Worm (Caenorhabditis elegans): ENCODE data around the gene polq-1.

The polq-1 gene

DNA sequence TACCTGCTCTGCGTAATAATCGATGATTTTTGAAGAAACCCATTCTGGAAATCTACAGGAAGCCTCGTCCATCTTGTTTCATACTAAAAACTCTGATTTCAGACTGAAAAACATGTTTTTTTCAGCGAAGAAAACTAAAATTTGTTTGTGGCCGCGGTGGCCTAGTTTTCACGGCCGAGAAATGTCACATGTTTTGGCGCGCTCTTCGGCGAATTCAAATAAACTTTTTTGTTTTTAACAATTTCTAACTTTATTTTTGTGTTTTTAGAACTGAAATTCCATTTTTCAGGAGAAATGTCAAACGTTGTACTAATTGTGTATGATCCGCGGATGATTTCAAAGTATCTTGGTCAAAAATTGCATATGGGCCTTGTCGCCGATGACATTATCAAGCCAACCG lies at the start of gene polq-1, which contains the start of gene him-10:
Gene polq-1, minus strand, starts transcription at position 190 of the 400 bp plus-strand sequence.
Gene him-10, plus strand, starts transcription at position 290 of the 400 bp plus-strand sequence.
- TF ChIP-seq pha-2 (tag; optimal IDR thresholded peaks at IDR 0.05), result no peak
- TF ChIP-seq ceh-31 (tag; optimal IDR thresholded peaks at IDR 0.05), result peak; percentile 43
- no peak for TF ChIP-seq elt-4 (tag; optimal IDR thresholded peaks at IDR 0.05)
- no peak for TF ChIP-seq pag-3 (tag; optimal IDR thresholded peaks at IDR 0.05; ENCODE audit: borderline replicate concordance)
- TF ChIP-seq pax-1 (tag; optimal IDR thresholded peaks at IDR 0.05), result no peak
- no peak for TF ChIP-seq ceh-18 (tag; optimal IDR thresholded peaks at IDR 0.05)
- no peak for TF ChIP-seq nhr-232 (tag; optimal IDR thresholded peaks at IDR 0.05)
- no peak for TF ChIP-seq dve-1 (tag; optimal IDR thresholded peaks at IDR 0.05)
- peak; percentile 33 for TF ChIP-seq ceh-2 (tag; optimal IDR thresholded peaks at IDR 0.05)
- no peak for TF ChIP-seq K09A11.1 (tag; optimal IDR thresholded peaks at IDR 0.05; ENCODE audit: insufficient read depth)
- TF ChIP-seq sox-4 (tag; optimal IDR thresholded peaks at IDR 0.05), result no peak
- TF ChIP-seq ceh-14 (tag; optimal IDR thresholded peaks at IDR 0.05), result no peak
- TF ChIP-seq ets-4 (tag; optimal IDR thresholded peaks at IDR 0.05), result peak; percentile 73
- TF ChIP-seq nhr-11 (tag; optimal IDR thresholded peaks at IDR 0.05), result no peak
- TF ChIP-seq tbx-7 (tag; optimal IDR thresholded peaks at IDR 0.05), result peak; percentile 65
- TF ChIP-seq ceh-48 (tag; optimal IDR thresholded peaks at IDR 0.05), result no peak
- TF ChIP-seq ztf-16 (tag; optimal IDR thresholded peaks at IDR 0.05), result no peak
- TF ChIP-seq mec-3 (tag; optimal IDR thresholded peaks at IDR 0.05; ENCODE audit: borderline replicate concordance), result no peak
- no peak for TF ChIP-seq ceh-24 (tag; optimal IDR thresholded peaks at IDR 0.05)
- no peak for TF ChIP-seq eyg-1 (tag; optimal IDR thresholded peaks at IDR 0.05)
- no peak for TF ChIP-seq fkh-6 (tag; optimal IDR thresholded peaks at IDR 0.05)
- TF ChIP-seq npax-4 (tag; optimal IDR thresholded peaks at IDR 0.05), result no peak
- TF ChIP-seq pha-4 (tag; optimal IDR thresholded peaks at IDR 0.05), result no peak
- peak; percentile 20 for TF ChIP-seq rnt-1 (tag; optimal IDR thresholded peaks at IDR 0.05)
- peak; percentile 50 for TF ChIP-seq tbx-2 (tag; optimal IDR thresholded peaks at IDR 0.05)
- TF ChIP-seq ahr-1 (tag; optimal IDR thresholded peaks at IDR 0.05), result no peak
- no peak for TF ChIP-seq che-1 (tag; optimal IDR thresholded peaks at IDR 0.05)
- peak; percentile 55 for TF ChIP-seq C08G9.2 (tag; optimal IDR thresholded peaks at IDR 0.05)
- TF ChIP-seq elt-2 (tag; optimal IDR thresholded peaks at IDR 0.05), result no peak
- TF ChIP-seq ceh-30 (tag; optimal IDR thresholded peaks at IDR 0.05), result no peak
- TF ChIP-seq pqm-1 (tag; optimal IDR thresholded peaks at IDR 0.05), result no peak
- TF ChIP-seq hlh-30 (tag; optimal IDR thresholded peaks at IDR 0.05; ENCODE audit: insufficient read depth), result peak; percentile 57
- no peak for TF ChIP-seq lim-6 (tag; optimal IDR thresholded peaks at IDR 0.05)
- TF ChIP-seq zip-5 (tag; optimal IDR thresholded peaks at IDR 0.05), result peak; percentile 9

DNA sequence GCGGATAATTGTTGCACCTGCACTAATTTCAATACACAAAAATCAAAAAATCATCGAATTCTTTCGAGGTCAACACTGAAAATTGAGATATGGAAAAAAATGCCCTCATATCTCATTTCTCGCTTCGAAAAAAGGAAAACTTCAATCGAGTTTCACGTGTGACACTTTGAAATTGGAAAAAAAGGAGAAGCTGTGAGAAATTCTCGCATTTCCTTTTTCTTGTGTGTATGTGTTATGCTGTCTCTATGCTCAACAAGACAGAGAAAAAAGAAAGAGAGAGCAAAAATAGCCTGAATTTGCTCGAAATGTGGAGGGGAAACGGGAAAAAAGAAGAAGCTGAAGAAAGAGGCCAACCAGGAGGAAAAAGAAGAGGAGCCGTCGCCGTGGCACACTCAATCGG lies 43.5 kb upstream of the polq-1 start:
- TF ChIP-seq unc-42 (tag; optimal IDR thresholded peaks at IDR 0.05) (peak; percentile 38), tbx-2 (tag; optimal IDR thresholded peaks at IDR 0.05) (no peak), pax-1 (tag; optimal IDR thresholded peaks at IDR 0.05) (no peak), ceh-18 (tag; optimal IDR thresholded peaks at IDR 0.05) (peak; percentile 0), ceh-6 (GFP tag; optimal IDR thresholded peaks at IDR 0.05) (no peak), fkh-10 (GFP tag; optimal IDR thresholded peaks at IDR 0.05) (no peak), madf-2 (tag; optimal IDR thresholded peaks at IDR 0.05) (no peak)

DNA sequence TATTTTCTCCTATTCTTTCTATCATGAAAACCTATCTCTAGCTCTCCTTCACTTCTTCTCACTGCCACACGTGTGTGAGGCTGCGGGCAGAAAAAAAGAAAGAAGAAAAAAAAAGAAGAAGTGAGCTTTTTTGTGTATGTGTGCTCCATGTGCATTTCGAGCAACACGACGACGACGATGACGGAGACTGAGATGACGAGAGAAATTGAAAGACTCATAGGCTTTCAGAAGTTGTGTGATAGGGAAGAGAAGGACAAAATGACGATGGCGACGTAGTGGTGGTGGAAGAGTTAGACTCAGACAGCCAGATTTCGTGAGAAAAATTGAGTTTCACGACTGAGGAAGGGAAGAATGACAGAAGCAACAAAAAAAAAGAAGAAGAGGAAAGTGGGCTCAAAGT lies 42.5 kb upstream of the polq-1 start:
- TF ChIP-seq fkh-6 (tag; optimal IDR thresholded peaks at IDR 0.05) (no peak), C38D4.7 (GFP tag; optimal IDR thresholded peaks at IDR 0.05) (no peak), pat-9 (tag; optimal IDR thresholded peaks at IDR 0.05) (no peak), pha-2 (tag; optimal IDR thresholded peaks at IDR 0.05) (no peak), T23F11.4 (GFP tag; optimal IDR thresholded peaks at IDR 0.05) (no peak), ceh-19 (GFP tag; optimal IDR thresholded peaks at IDR 0.05) (no peak), gmeb-2 (tag; optimal IDR thresholded peaks at IDR 0.05) (no peak), ceh-9 (tag; optimal IDR thresholded peaks at IDR 0.05) (no peak), tbx-2 (tag; optimal IDR thresholded peaks at IDR 0.05) (peak; percentile 29), ahr-1 (tag; optimal IDR thresholded peaks at IDR 0.05) (no peak), ceh-14 (tag; optimal IDR thresholded peaks at IDR 0.05) (peak; percentile 4), ceh-30 (tag; optimal IDR thresholded peaks at IDR 0.05) (no peak), che-1 (tag; optimal IDR thresholded peaks at IDR 0.05) (no peak), ref-2 (tag; optimal IDR thresholded peaks at IDR 0.05) (no peak), unc-86 (tag; optimal IDR thresholded peaks at IDR 0.05) (no peak), pros-1 (tag; optimal IDR thresholded peaks at IDR 0.05) (no peak), dmd-4 (tag; optimal IDR thresholded peaks at IDR 0.05; ENCODE audit: borderline replicate concordance) (no peak), hlh-6 (tag; optimal IDR thresholded peaks at IDR 0.05) (no peak), pax-1 (tag; optimal IDR thresholded peaks at IDR 0.05) (no peak), unc-55 (GFP tag; optimal IDR thresholded peaks at IDR 0.05) (peak; percentile 21), ceh-31 (tag; optimal IDR thresholded peaks at IDR 0.05) (peak; percentile 58), nfya-1 (tag; optimal IDR thresholded peaks at IDR 0.05) (peak; percentile 38)

Data from whole organism, late embryonic.